Worm (Caenorhabditis elegans): ENCODE measurements around the gene Y43F4B.10.

Y43F4B.10 gene

DNA sequence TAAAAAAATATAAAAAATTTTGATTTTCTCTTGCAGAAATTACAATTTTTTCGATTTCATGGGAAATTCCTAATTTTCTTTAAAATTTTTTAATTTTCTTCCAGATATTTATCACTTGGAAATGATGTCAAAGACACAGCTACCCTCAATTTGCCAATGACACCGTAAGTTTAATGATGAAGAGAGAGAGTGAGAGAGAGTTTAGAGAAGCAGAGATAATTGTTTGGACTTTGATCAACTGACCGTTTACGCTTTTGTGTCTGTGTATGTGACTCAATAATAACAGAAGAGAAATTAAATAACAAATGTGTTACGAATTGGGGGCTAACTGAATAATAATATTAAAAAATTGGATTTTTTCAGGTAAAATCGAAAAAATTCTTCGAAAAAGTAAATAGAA is 3.3 kb upstream of the Y43F4B.10 start:
- TF ChIP-seq dmd-4 (tag; optimal IDR thresholded peaks at IDR 0.05; ENCODE audit: borderline replicate concordance), result no peak
- TF ChIP-seq nhr-232 (tag; optimal IDR thresholded peaks at IDR 0.05), result no peak
- TF ChIP-seq F13H6.1 (tag; optimal IDR thresholded peaks at IDR 0.05), result no peak
- no peak for TF ChIP-seq unc-42 (tag; optimal IDR thresholded peaks at IDR 0.05)
- no peak for TF ChIP-seq pqm-1 (tag; optimal IDR thresholded peaks at IDR 0.05)
- TF ChIP-seq unc-55 (GFP tag; optimal IDR thresholded peaks at IDR 0.05), result no peak
- no peak for TF ChIP-seq fax-1 (tag; optimal IDR thresholded peaks at IDR 0.05)
- TF ChIP-seq ceh-48 (tag; optimal IDR thresholded peaks at IDR 0.05), result no peak

DNA sequence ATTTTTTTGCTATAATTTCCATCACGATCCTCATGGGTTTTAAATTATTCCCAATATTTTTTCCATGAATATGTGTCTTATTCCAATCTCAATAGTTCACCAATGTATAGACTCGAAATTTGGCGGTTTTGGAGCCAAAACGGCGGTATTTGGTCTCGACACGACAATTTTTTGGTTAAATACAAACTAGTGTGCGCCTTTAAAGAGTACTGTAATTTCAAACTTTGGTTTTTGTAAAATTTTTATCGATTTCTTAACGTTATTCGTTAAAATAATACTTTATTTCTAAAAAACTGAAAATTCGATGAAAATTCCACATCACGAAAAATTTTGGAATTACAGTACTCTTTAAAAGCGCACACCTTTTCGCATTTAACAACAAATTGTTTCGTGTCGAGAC is 768 bp downstream of the Y43F4B.10 start:
- TF ChIP-seq ztf-16 (tag; optimal IDR thresholded peaks at IDR 0.05) (no peak), fax-1 (tag; optimal IDR thresholded peaks at IDR 0.05) (no peak), ahr-1 (tag; optimal IDR thresholded peaks at IDR 0.05) (no peak), rnt-1 (tag; optimal IDR thresholded peaks at IDR 0.05) (no peak), pros-1 (tag; optimal IDR thresholded peaks at IDR 0.05) (no peak), ceh-14 (tag; optimal IDR thresholded peaks at IDR 0.05) (no peak), C08G9.2 (tag; optimal IDR thresholded peaks at IDR 0.05) (no peak), hlh-15 (tag; optimal IDR thresholded peaks at IDR 0.05) (no peak)

ce11 chrIII:13315071-13315470 is 1.2 kb downstream of the Y43F4B.10 start, which contains the start of gene dph-7:
Gene dph-7, plus strand, starts transcription at chrIII:13315123.
- TF ChIP-seq pqm-1 (tag; optimal IDR thresholded peaks at IDR 0.05) (no peak), ceh-2 (tag; optimal IDR thresholded peaks at IDR 0.05) (no peak), pros-1 (tag; optimal IDR thresholded peaks at IDR 0.05) (no peak), unc-55 (GFP tag; optimal IDR thresholded peaks at IDR 0.05) (no peak), ceh-14 (tag; optimal IDR thresholded peaks at IDR 0.05) (no peak), ets-4 (tag; optimal IDR thresholded peaks at IDR 0.05) (no peak), sox-4 (tag; optimal IDR thresholded peaks at IDR 0.05) (no peak), ama-1 (optimal IDR thresholded peaks at IDR 0.05) (no peak), ztf-16 (tag; optimal IDR thresholded peaks at IDR 0.05) (no peak), ceh-48 (tag; optimal IDR thresholded peaks at IDR 0.05) (no peak), unc-3 (GFP tag; conservative IDR thresholded peaks at IDR 0.05) (no peak), unc-3 (tag; optimal IDR thresholded peaks at IDR 0.05) (no peak), dve-1 (tag; optimal IDR thresholded peaks at IDR 0.05) (no peak), ceh-34 (tag; optimal IDR thresholded peaks at IDR 0.05) (no peak), nhr-232 (tag; optimal IDR thresholded peaks at IDR 0.05) (no peak), nhr-11 (tag; optimal IDR thresholded peaks at IDR 0.05) (no peak), Y22D7AL.16 (tag; optimal IDR thresholded peaks at IDR 0.05) (no peak), ceh-31 (tag; optimal IDR thresholded peaks at IDR 0.05) (no peak)

DNA sequence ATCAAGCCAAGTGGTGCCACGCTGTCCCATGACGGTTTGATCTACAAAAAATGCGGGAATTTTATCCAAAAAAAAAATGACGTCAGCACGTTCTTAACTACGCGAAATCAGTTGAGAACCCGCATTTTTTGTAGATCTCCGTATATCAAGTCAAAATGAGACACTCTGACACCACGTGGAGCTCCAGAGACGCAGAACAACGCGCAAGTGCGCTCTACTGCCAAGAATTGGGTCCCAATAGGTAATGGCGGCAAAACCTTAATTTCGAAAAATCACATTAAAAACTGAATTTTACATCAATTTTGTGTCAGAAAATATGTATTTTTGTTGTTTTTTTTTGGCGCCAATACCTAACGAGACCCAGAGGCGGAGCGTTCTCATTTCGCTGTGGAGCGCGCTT is 3.1 kb downstream of the Y43F4B.10 start:
- TF ChIP-seq ceh-19 (GFP tag; optimal IDR thresholded peaks at IDR 0.05), result no peak
- TF ChIP-seq unc-55 (GFP tag; optimal IDR thresholded peaks at IDR 0.05), result no peak
- no peak for TF ChIP-seq sox-2 (GFP tag; IDR thresholded peaks at IDR 0.05)
- no peak for TF ChIP-seq syd-9 (tag; optimal IDR thresholded peaks at IDR 0.05)
- TF ChIP-seq hlh-30 (tag; optimal IDR thresholded peaks at IDR 0.05; ENCODE audit: insufficient read depth), result peak; percentile 51

DNA sequence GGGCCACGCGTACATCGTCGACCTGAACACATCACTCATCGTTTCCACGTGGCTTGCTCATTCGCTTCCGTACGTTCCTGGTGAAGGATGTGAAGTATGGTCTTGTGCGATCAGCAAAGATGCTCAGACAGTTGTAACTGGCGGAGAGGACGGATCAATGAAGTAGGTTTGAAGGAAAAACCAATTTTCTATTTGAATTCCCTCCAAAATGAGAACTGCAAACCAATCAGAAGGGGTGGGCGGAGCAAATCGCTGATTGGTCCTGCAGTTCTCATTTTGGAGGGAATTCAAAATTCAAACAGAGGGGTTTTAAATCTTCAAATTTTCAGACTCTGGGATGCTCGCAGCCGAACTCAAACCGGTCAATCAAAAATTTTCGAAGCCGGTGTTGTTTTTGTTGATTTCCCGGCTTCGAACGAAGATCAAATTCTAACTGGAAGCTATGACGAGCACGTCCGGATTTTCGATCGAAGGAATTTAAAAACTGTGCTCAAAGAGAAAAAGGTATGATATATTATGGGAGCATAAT is 3.6 kb downstream of the Y43F4B.10 start:
- TF ChIP-seq zip-5 (tag; optimal IDR thresholded peaks at IDR 0.05), result no peak
- peak; percentile 53 for TF ChIP-seq nfya-1 (tag; optimal IDR thresholded peaks at IDR 0.05)

DNA sequence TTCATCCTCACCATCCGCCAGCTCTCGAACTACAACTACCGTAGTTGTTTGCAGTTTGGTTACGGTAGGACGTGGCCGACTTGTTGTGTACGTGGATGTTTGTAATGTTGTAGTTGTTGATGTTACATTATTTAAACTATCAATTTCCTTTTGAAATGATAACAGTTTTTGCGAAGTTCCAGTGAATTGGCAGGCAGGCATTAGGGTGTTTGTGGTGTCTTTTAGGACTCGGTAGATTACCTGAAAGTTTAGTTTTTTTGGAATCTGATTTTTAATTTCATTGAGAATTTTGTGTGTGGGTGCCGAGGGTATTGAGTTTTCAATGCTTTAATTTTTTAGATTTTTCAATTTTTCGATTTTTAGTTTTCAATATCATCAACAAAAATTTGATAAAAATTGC is 8.7 kb downstream of the Y43F4B.10 start, which contains the start of gene F53A2.11:
Gene F53A2.11 (minus strand): TSS at position 101 of the 400 bp plus-strand sequence.
- TF ChIP-seq Y22D7AL.16 (tag; optimal IDR thresholded peaks at IDR 0.05) (no peak), pag-3 (tag; optimal IDR thresholded peaks at IDR 0.05; ENCODE audit: borderline replicate concordance) (no peak), ceh-22 (tag; optimal IDR thresholded peaks at IDR 0.05) (no peak), odd-2 (tag; optimal IDR thresholded peaks at IDR 0.05) (no peak), rnt-1 (tag; optimal IDR thresholded peaks at IDR 0.05) (no peak), elt-2 (tag; optimal IDR thresholded peaks at IDR 0.05) (no peak), nfya-1 (tag; optimal IDR thresholded peaks at IDR 0.05) (no peak), unc-86 (tag; optimal IDR thresholded peaks at IDR 0.05) (no peak), ceh-48 (tag; optimal IDR thresholded peaks at IDR 0.05) (no peak), F13H6.1 (tag; optimal IDR thresholded peaks at IDR 0.05) (no peak), pax-1 (tag; optimal IDR thresholded peaks at IDR 0.05) (no peak), madf-2 (tag; optimal IDR thresholded peaks at IDR 0.05) (no peak), hlh-8 (tag; optimal IDR thresholded peaks at IDR 0.05) (no peak)
